Worm (Caenorhabditis elegans): Measurements from ENCODE around the gene nhr-283.
"Not testable (repeated sequence)": the region's sequence is repeated elsewhere in the genome, so short reads cannot be mapped to it uniquely, and the experiment has no call there.

Gene nhr-283

DNA sequence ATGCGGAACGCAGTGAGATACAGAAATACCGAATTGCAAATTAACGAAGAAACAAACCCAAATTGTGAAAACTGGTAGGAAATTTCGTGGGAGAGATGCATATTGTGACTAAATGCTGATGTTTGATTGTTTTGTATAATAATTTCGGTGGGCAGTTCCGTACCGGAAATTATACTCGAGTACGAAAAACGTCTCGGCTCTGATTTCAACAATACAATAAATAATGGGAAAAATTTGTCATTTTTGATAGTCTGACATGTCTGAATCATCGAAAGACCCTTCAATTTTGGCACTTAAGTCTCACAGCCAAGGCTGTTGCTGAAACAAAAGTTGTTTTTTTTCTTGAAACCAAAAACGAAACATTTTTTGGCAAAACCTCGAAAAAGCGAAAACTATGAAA, 24.5 kb downstream of the nhr-283 start, which contains the start of gene str-43:
Gene str-43, minus strand, starts transcription at position 101 of the 400 bp plus-strand sequence.
- TF ChIP-seq T22C8.4 (GFP tag; IDR thresholded peaks at IDR 0.05) (no peak), klf-2 (GFP tag; conservative IDR thresholded peaks at IDR 0.05) (no peak)

DNA sequence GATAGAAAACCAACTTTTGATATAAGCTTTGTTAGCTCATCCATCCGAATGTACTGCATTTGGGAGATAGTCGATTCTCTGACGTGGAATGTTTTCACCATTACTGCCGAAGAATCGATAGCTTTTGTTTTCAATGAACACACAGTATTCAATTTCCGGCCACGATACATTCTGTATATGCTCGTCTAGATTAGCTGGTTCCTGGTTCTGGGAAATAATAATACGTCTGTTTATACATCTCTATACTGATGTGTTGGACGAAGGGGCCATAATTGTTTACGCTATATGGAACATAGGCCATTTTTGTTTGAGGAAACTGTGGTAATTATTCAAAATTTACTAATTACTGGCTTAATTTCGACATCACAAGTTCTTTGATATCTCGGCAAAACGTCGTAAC, 26.4 kb downstream of the nhr-283 start, which contains the start of gene str-6:
Gene str-6, minus strand, starts transcription at position 101 of the 400 bp plus-strand sequence.
- no peak for TF ChIP-seq ztf-29 (GFP tag; IDR thresholded peaks at IDR 0.05)
- no peak for TF ChIP-seq T22C8.4 (GFP tag; IDR thresholded peaks at IDR 0.05)
- no peak for TF ChIP-seq ref-1 (GFP tag; conservative IDR thresholded peaks at IDR 0.05)
- no peak for TF ChIP-seq ztf-23 (GFP tag; IDR thresholded peaks at IDR 0.05)

DNA sequence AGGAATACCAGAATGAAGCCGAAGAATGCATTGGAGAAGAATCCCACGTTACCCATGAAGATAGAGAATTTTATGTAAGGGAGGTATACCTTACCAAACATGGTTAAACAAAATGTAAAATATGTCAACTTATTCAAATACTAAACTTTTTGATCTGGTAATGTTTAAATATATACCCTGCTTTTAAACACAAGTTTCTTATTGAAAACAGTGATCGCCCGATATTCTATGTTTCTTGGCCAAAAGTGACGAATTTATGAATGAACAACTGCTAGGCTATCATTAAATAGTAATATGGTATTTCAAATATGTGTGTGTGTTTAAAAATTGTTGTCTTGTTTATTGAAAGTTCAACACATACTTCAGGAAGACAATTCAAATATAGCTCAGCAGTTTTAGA, 28.2 kb downstream of the nhr-283 start, which contains the start of gene T23D5.8:
Gene T23D5.8, minus strand, starts transcription at position 101 of the 400 bp plus-strand sequence.
- not testable (repeated sequence) for TF ChIP-seq ref-1 (GFP tag; conservative IDR thresholded peaks at IDR 0.05); flt-1 (GFP tag; IDR thresholded peaks at IDR 0.05); tab-1 (GFP tag; IDR thresholded peaks at IDR 0.05)

DNA sequence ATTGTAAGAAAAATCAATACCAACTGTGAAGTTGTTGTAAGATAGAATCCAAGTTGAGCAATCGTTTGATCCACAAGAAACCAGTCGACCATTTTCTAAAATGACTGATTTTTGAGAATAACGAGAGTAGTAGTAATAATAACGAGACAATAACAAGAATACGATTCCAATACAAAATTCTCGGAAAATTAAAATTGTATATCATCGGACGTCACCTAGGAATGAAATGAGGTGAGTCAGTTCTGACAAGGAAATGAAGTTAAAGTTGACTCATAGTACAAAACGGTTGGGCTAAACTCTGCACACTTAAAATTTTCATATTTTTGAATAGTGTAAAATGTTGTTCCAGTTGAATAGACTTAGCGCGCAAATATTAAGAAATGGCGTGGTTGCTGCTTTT, 32.2 kb downstream of the nhr-283 start, which contains the start of gene str-19:
Gene str-19, minus strand, starts transcription at position 101 of the 400 bp plus-strand sequence.
- not testable (repeated sequence) for TF ChIP-seq med-1 (GFP tag; optimal IDR thresholded peaks at IDR 0.05; ENCODE audit: insufficient read depth); klf-2 (GFP tag; conservative IDR thresholded peaks at IDR 0.05); ref-1 (GFP tag; conservative IDR thresholded peaks at IDR 0.05)

DNA sequence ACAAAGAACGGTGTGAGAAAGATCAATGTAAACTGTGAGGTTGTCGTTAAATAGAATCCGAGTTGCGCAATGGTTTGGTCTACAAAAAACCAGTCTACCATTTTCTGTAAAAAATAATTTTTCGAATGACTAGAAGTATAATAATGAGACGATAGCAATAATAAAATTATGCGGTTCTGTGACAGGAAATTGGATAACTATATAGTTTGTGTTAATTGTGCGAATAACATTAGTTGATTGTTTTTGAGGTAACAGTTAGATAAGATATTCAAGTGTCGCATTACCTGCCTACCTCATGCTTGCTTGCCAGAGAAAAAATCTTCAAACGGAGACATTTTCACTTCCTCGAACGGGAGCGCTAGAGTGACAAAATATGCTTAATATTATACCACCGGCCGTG, 34.7 kb downstream of the nhr-283 start, which contains the start of gene str-18:
Gene str-18, minus strand, starts transcription at position 101 of the 400 bp plus-strand sequence.
- TF ChIP-seq klf-2 (GFP tag; conservative IDR thresholded peaks at IDR 0.05) (no peak), T22C8.4 (GFP tag; IDR thresholded peaks at IDR 0.05) (no peak), cog-1 (tag; optimal IDR thresholded peaks at IDR 0.05) (no peak), med-1 (GFP tag; optimal IDR thresholded peaks at IDR 0.05; ENCODE audit: insufficient read depth) (no peak), flt-1 (GFP tag; IDR thresholded peaks at IDR 0.05) (no peak), tab-1 (GFP tag; IDR thresholded peaks at IDR 0.05) (no peak), ztf-29 (GFP tag; IDR thresholded peaks at IDR 0.05) (no peak), ref-1 (GFP tag; conservative IDR thresholded peaks at IDR 0.05) (no peak), ztf-23 (GFP tag; IDR thresholded peaks at IDR 0.05) (no peak)

DNA sequence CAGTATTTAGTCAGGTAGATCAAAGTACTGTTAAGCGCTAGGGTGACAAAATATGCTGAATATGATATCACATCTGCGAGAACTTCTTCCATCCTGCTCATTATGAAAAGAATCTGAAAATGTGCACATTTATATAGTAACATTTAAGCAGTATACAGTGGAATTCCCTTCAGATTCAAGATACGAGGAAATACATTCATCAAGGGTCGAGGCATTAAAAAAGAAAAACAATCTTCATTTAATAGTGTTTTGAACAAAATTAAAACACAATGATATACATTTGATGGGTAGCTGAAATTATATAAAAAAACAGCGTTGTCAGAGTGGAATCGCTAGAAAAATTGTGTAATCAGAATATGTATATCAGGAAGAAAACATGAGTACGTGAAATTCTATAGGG, 40.8 kb downstream of the nhr-283 start, which contains the start of gene str-27:
Gene str-27, minus strand, starts transcription at position 101 of the 400 bp plus-strand sequence.
- TF ChIP-seq ztf-23 (GFP tag; IDR thresholded peaks at IDR 0.05) (no peak), cog-1 (tag; optimal IDR thresholded peaks at IDR 0.05) (no peak), tab-1 (GFP tag; IDR thresholded peaks at IDR 0.05) (no peak), ref-1 (GFP tag; conservative IDR thresholded peaks at IDR 0.05) (no peak), klf-2 (GFP tag; conservative IDR thresholded peaks at IDR 0.05) (no peak), flt-1 (GFP tag; IDR thresholded peaks at IDR 0.05) (no peak), med-1 (GFP tag; optimal IDR thresholded peaks at IDR 0.05; ENCODE audit: insufficient read depth) (no peak), ztf-29 (GFP tag; IDR thresholded peaks at IDR 0.05) (no peak), T22C8.4 (GFP tag; IDR thresholded peaks at IDR 0.05) (no peak)

DNA sequence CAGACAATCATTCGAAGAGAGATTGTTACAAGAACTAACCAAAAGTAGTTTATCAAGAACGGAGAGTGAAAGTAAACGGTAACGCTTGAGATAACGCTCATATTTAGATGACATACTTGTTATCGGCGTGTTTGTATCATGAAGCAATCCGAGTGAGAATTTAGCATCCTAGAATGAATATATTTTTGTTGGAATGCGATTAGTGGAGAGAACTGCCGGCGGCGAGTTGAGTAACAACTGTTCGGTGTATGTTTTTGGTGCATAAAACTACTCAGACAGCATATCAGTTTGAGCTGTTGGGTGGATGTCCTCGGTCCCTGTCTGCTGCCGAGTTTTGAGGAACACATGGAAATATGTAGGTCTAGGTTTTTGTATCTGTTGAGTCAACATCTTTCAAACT, 43.0 kb downstream of the nhr-283 start, which contains the start of gene T23D5.3:
Gene T23D5.3, minus strand, starts transcription at position 101 of the 400 bp plus-strand sequence.
- no peak for TF ChIP-seq tab-1 (GFP tag; IDR thresholded peaks at IDR 0.05)
- TF ChIP-seq ztf-23 (GFP tag; IDR thresholded peaks at IDR 0.05): no peak
- no peak for TF ChIP-seq klf-2 (GFP tag; conservative IDR thresholded peaks at IDR 0.05)
- TF ChIP-seq ref-1 (GFP tag; conservative IDR thresholded peaks at IDR 0.05): no peak
- no peak for TF ChIP-seq cog-1 (tag; optimal IDR thresholded peaks at IDR 0.05)
- TF ChIP-seq ztf-29 (GFP tag; IDR thresholded peaks at IDR 0.05): no peak
- no peak for TF ChIP-seq med-1 (GFP tag; optimal IDR thresholded peaks at IDR 0.05; ENCODE audit: insufficient read depth)
- TF ChIP-seq flt-1 (GFP tag; IDR thresholded peaks at IDR 0.05): no peak
- TF ChIP-seq T22C8.4 (GFP tag; IDR thresholded peaks at IDR 0.05): no peak

DNA sequence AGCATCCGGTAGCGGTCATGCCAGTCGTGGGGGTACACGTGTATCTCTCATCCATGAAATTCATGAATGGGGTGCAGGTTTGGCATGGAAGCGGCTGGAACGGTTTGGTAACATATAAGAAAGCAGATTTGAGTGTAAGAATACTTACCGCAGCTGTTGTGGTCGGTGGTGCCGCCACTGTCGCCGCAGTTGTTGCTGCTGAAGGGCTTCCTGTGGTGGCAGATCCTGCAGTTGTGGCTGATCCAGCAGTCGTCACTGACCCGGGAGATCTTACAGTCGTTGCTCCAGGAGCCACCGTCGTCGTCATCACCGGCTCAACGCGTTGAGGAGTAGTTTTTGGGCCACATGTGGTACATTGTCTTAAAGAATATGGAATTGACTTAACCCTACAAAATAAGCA, 43.5 kb downstream of the nhr-283 start:
- no peak for TF ChIP-seq med-1 (GFP tag; optimal IDR thresholded peaks at IDR 0.05; ENCODE audit: insufficient read depth)
- no peak for TF ChIP-seq cog-1 (tag; optimal IDR thresholded peaks at IDR 0.05)
- TF ChIP-seq T22C8.4 (GFP tag; IDR thresholded peaks at IDR 0.05): no peak

DNA sequence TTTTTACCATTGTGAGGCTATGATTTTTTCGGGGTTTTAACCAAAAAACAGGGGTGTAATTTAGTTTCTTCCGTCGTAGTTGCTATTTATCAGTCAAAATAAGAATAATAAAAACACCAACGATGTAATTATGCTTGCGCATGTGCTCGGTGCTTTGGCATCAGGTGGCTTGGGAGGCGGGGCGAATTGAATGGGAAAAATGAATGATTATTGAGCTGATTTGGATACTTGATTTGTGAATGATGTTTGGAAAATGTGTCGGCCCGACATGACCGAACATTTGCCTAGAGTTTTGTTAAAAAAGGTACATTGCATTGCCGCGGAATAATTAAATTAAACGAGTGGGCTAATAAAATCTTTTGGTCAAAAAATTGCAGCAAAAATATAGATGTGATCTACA, 44.3 kb downstream of the nhr-283 start, which contains the start of gene str-38:
Gene str-38, minus strand, starts transcription at position 101 of the 400 bp plus-strand sequence.
- TF ChIP-seq ref-1 (GFP tag; conservative IDR thresholded peaks at IDR 0.05) (no peak), flt-1 (GFP tag; IDR thresholded peaks at IDR 0.05) (no peak)

DNA sequence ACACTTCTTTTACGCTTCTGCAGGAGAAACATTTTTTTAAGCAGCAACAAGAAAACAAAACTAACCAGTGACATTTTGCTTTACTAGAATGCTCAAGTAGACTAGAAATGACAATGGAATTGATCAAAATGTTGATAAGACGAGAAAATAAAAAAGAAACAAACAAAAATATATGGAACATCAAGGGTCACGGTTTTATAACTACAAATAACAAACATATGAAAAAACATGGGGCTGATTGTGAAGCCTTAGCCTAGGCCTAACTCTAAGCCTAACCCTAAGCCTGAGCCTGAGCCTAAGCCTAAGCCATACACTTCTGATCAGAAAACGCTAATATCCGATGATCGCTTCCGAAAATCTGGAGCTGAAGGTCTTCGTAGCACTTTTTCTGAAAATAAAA, 46.1 kb downstream of the nhr-283 start, which contains the start of gene Y6E2A.10:
Gene Y6E2A.10, minus strand, starts transcription at position 101 of the 400 bp plus-strand sequence.
- TF ChIP-seq flt-1 (GFP tag; IDR thresholded peaks at IDR 0.05) (no peak), tab-1 (GFP tag; IDR thresholded peaks at IDR 0.05) (no peak), cog-1 (tag; optimal IDR thresholded peaks at IDR 0.05) (no peak), ztf-23 (GFP tag; IDR thresholded peaks at IDR 0.05) (no peak), ref-1 (GFP tag; conservative IDR thresholded peaks at IDR 0.05) (no peak)

DNA sequence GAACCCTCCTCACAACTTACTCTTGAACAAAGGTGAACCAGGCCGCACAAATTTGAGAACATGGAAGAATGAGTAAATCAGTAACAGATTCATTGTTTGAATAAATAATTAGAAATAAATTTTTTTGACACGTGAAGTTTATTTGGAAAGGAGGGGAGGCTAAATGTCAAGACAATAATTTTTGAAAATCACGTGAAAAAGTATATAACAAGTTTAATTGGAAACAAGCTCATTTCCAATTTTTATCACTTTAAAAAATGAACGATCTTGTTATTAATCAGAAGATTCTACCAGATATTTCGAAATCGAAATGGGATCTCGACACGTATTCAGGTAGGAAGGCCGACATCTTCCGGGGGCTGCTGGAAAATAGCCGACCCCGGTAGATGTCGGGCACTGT, 49.9 kb downstream of the nhr-283 start, which contains the start of the genes irld-57 and sfxn-1.3:
Gene irld-57, minus strand, starts transcription at position 101 of the 400 bp plus-strand sequence.
Gene sfxn-1.3, plus strand, starts transcription at position 232 of the 400 bp plus-strand sequence.
- TF ChIP-seq ref-1 (GFP tag; conservative IDR thresholded peaks at IDR 0.05): no peak
- TF ChIP-seq ztf-29 (GFP tag; IDR thresholded peaks at IDR 0.05): no peak
- no peak for TF ChIP-seq tab-1 (GFP tag; IDR thresholded peaks at IDR 0.05)
- TF ChIP-seq ztf-23 (GFP tag; IDR thresholded peaks at IDR 0.05): no peak
- TF ChIP-seq klf-2 (GFP tag; conservative IDR thresholded peaks at IDR 0.05): no peak
- TF ChIP-seq T22C8.4 (GFP tag; IDR thresholded peaks at IDR 0.05): no peak
- TF ChIP-seq cog-1 (tag; optimal IDR thresholded peaks at IDR 0.05): no peak
- TF ChIP-seq med-1 (GFP tag; optimal IDR thresholded peaks at IDR 0.05; ENCODE audit: insufficient read depth): no peak
- TF ChIP-seq flt-1 (GFP tag; IDR thresholded peaks at IDR 0.05): no peak

Measured in whole organism, midembryonic.